Fruit fly (Drosophila melanogaster) whole organism, prepupa: ENCODE results near the gene CG8945.
A peak's percentile ranks its signal among the peaks of the same experiment; 100 is the strongest.

Source experiments
- Blimp-1 ChIP-seq: fragments of 200-800 bp; sonication (Bioruptor generic); optimal IDR thresholded peaks from 3 replicates; lab custom pipeline; 2017; ENCODE audit warnings: missing biosample characterization, missing genetic modification characterization, mild to moderate bottlenecking, moderate library complexity, missing genetic modification reagents
- CG10631 ChIP-seq: fragments of 200-800 bp; sonication (Bioruptor generic); optimal IDR thresholded peaks from 2 replicates; lab custom pipeline; 2016; ENCODE audit warnings: missing biosample characterization, missing genetic modification characterization
- CG10669 ChIP-seq: fragments of 200-800 bp; sonication (Bioruptor generic); optimal IDR thresholded peaks from 3 replicates; lab custom pipeline; 2018; ENCODE audit warnings: missing biosample characterization, mild to moderate bottlenecking, missing genetic modification characterization, moderate library complexity
- CG11762 ChIP-seq: fragments of 200-800 bp; sonication (Bioruptor generic); optimal IDR thresholded peaks from 3 replicates; lab custom pipeline; 2016; ENCODE audit warnings: missing biosample characterization, missing genetic modification characterization; ENCODE audit not compliant: insufficient read depth
- CG15336 ChIP-seq: fragments of 200-800 bp; sonication (Bioruptor generic); IDR thresholded peaks from 2 replicates; pipeline ENCODE4 v1.3.6; 2022; ENCODE audit warnings: missing biosample characterization, missing genetic modification characterization
- CG1621 ChIP-seq: fragments of 200-800 bp; sonication (Bioruptor generic); optimal IDR thresholded peaks from 3 replicates; lab custom pipeline; 2018; ENCODE audit warnings: missing biosample characterization, mild to moderate bottlenecking, missing genetic modification characterization
- CG16779 ChIP-seq: fragments of 200-800 bp; sonication (Bioruptor generic); optimal IDR thresholded peaks from 3 replicates; lab custom pipeline; 2017; ENCODE audit warnings: missing biosample characterization, mild to moderate bottlenecking, missing genetic modification characterization
- CG3032 ChIP-seq: fragments of 200-800 bp; optimal IDR thresholded peaks from 2 replicates; lab custom pipeline; 2019; ENCODE audit warnings: missing biosample characterization, mild to moderate bottlenecking, missing genetic modification characterization, moderate library complexity
- CG31627 ChIP-seq: fragments of 200-800 bp; sonication (Bioruptor generic); optimal IDR thresholded peaks from 3 replicates; lab custom pipeline; 2016; ENCODE audit warnings: missing biosample characterization, missing genetic modification characterization
- CG32006 ChIP-seq: fragments of 200-800 bp; sonication (Bioruptor generic); optimal IDR thresholded peaks from 3 replicates; lab custom pipeline; 2017; ENCODE audit warnings: missing biosample characterization, mild to moderate bottlenecking, missing genetic modification characterization
- CG34406 ChIP-seq: fragments of 200-800 bp; sonication (Bioruptor generic); optimal IDR thresholded peaks from 3 replicates; lab custom pipeline; 2016; ENCODE audit warnings: missing biosample characterization, missing genetic modification characterization
- CG3919 ChIP-seq: fragments of 200-800 bp; sonication (Bioruptor generic); optimal IDR thresholded peaks from 3 replicates; lab custom pipeline; 2016; ENCODE audit warnings: missing biosample characterization, missing genetic modification characterization
- CG4318 ChIP-seq: fragments of 200-800 bp; sonication (Bioruptor generic); optimal IDR thresholded peaks from 3 replicates; lab custom pipeline; 2017; ENCODE audit warnings: missing biosample characterization, mild to moderate bottlenecking, missing genetic modification characterization
- CG6163 ChIP-seq: fragments of 200-800 bp; sonication (Bioruptor generic); IDR thresholded peaks from 3 replicates; pipeline ENCODE4 v1.3.6; 2022; ENCODE audit warnings: missing biosample characterization, missing genetic modification characterization
- CG6792 ChIP-seq: fragments of 200-800 bp; sonication (Bioruptor generic); optimal IDR thresholded peaks from 3 replicates; lab custom pipeline; 2016; ENCODE audit warnings: missing biosample characterization, missing genetic modification characterization
- CG6808 ChIP-seq: fragments of 200-800 bp; sonication (Bioruptor generic); optimal IDR thresholded peaks from 3 replicates; lab custom pipeline; 2017; ENCODE audit warnings: missing biosample characterization, missing genetic modification characterization, mild to moderate bottlenecking, moderate library complexity, missing genetic modification reagents
- CG6854 ChIP-seq: fragments of 200-800 bp; sonication (Bioruptor generic); optimal IDR thresholded peaks from 2 replicates; lab custom pipeline; 2017; ENCODE audit warnings: missing biosample characterization, mild to moderate bottlenecking, missing genetic modification characterization
- CG8119 ChIP-seq: fragments of 200-800 bp; sonication (Bioruptor generic); IDR thresholded peaks from 3 replicates; pipeline ENCODE4 v1.3.6; 2022; ENCODE audit warnings: missing biosample characterization, missing genetic modification characterization
- CG8319 ChIP-seq: fragments of 200-800 bp; sonication (Bioruptor generic); optimal IDR thresholded peaks from 3 replicates; lab custom pipeline; 2016; ENCODE audit warnings: missing biosample characterization, missing genetic modification characterization
- CG8632 ChIP-seq: fragments of 200-800 bp; sonication (Bioruptor generic); optimal IDR thresholded peaks from 3 replicates; lab custom pipeline; 2016; ENCODE audit warnings: missing biosample characterization, missing genetic modification characterization
- Eip75B ChIP-seq: fragments of 200-800 bp; sonication (Bioruptor generic); optimal IDR thresholded peaks from 3 replicates; lab custom pipeline; 2016; ENCODE audit warnings: missing biosample characterization, missing genetic modification characterization
- Eip78C ChIP-seq: fragments of 200-800 bp; sonication (Bioruptor generic); peaks from one replicate; lab custom pipeline; 2016; ENCODE audit warnings: missing biosample characterization, missing genetic modification characterization
- Eip93F ChIP-seq: fragments of 200-800 bp; sonication (Bioruptor generic); optimal IDR thresholded peaks from 2 replicates; lab custom pipeline; 2016; ENCODE audit warnings: missing biosample characterization, mild to moderate bottlenecking, missing genetic modification characterization
- Ets21C ChIP-seq: fragments of 200-800 bp; sonication (Bioruptor generic); optimal IDR thresholded peaks from 3 replicates; lab custom pipeline; 2016; ENCODE audit warnings: missing biosample characterization, missing genetic modification characterization
- Ets96B ChIP-seq: fragments of 200-800 bp; optimal IDR thresholded peaks from 2 replicates; lab custom pipeline; 2019; ENCODE audit warnings: missing biosample characterization, mild to moderate bottlenecking, missing genetic modification characterization, moderate library complexity
- Gug ChIP-seq: fragments of 200-800 bp; sonication (Bioruptor generic); IDR thresholded peaks from 2 replicates; pipeline ENCODE4 v1.3.6; 2022; ENCODE audit warnings: missing biosample characterization, missing genetic modification characterization
- Hr39 ChIP-seq: fragments of 200-800 bp; sonication (Bioruptor generic); optimal IDR thresholded peaks from 2 replicates; lab custom pipeline; 2016; ENCODE audit warnings: missing biosample characterization, missing genetic modification characterization
- Hr4 ChIP-seq: fragments of 200-800 bp; sonication (Bioruptor generic); optimal IDR thresholded peaks from 3 replicates; lab custom pipeline; 2016; ENCODE audit warnings: missing biosample characterization, missing genetic modification characterization
- Lpt ChIP-seq: fragments of 200-800 bp; sonication (Bioruptor generic); optimal IDR thresholded peaks from 3 replicates; lab custom pipeline; 2016; ENCODE audit warnings: missing biosample characterization, missing genetic modification characterization
- Met ChIP-seq: fragments of 200-800 bp; sonication (Bioruptor generic); optimal IDR thresholded peaks from 3 replicates; lab custom pipeline; 2016; ENCODE audit warnings: missing biosample characterization, missing genetic modification characterization
- Sox102F ChIP-seq: fragments of 200-800 bp; sonication (Bioruptor generic); optimal IDR thresholded peaks from 2 replicates; lab custom pipeline; 2016; ENCODE audit warnings: missing biosample characterization, mild to moderate bottlenecking, missing genetic modification characterization
- Sox14 ChIP-seq: fragments of 200-800 bp; sonication (Bioruptor generic); optimal IDR thresholded peaks from 3 replicates; lab custom pipeline; 2016; ENCODE audit warnings: missing biosample characterization, missing genetic modification characterization
- Sox15 ChIP-seq: fragments of 200-800 bp; sonication (Bioruptor generic); optimal IDR thresholded peaks from 3 replicates; lab custom pipeline; 2016; ENCODE audit warnings: missing biosample characterization, missing genetic modification characterization
- acj6 ChIP-seq: fragments of 200-800 bp; sonication (Bioruptor generic); optimal IDR thresholded peaks from 3 replicates; lab custom pipeline; 2016; ENCODE audit warnings: missing biosample characterization, missing genetic modification characterization
- cyc ChIP-seq: fragments of 200-800 bp; sonication (Bioruptor generic); optimal IDR thresholded peaks from 3 replicates; lab custom pipeline; 2016; ENCODE audit warnings: missing biosample characterization, missing genetic modification characterization
- dac ChIP-seq: fragments of 200-800 bp; sonication (Bioruptor generic); optimal IDR thresholded peaks from 2 replicates; lab custom pipeline; 2017; ENCODE audit warnings: missing biosample characterization, mild to moderate bottlenecking, missing genetic modification characterization
- fd59A ChIP-seq: fragments of 200-800 bp; sonication (Bioruptor generic); optimal IDR thresholded peaks from 2 replicates; lab custom pipeline; 2017; ENCODE audit warnings: missing biosample characterization, mild to moderate bottlenecking, missing genetic modification characterization, missing genetic modification reagents
- fd85E ChIP-seq: fragments of 200-800 bp; sonication (Bioruptor generic); optimal IDR thresholded peaks from 3 replicates; lab custom pipeline; 2016; ENCODE audit warnings: missing biosample characterization, missing genetic modification characterization
- fkh ChIP-seq: fragments of 200-800 bp; sonication (Bioruptor generic); optimal IDR thresholded peaks from 3 replicates; lab custom pipeline; 2017; ENCODE audit warnings: missing biosample characterization, mild to moderate bottlenecking, missing genetic modification characterization, moderate library complexity
- lz ChIP-seq: fragments of 200-800 bp; sonication (Bioruptor generic); optimal IDR thresholded peaks from 3 replicates; lab custom pipeline; 2016; ENCODE audit warnings: missing biosample characterization, missing genetic modification characterization
- net ChIP-seq: fragments of 200-800 bp; sonication (Bioruptor generic); optimal IDR thresholded peaks from 3 replicates; lab custom pipeline; 2016; ENCODE audit warnings: missing biosample characterization, missing genetic modification characterization
- pdm3 ChIP-seq: fragments of 200-800 bp; sonication (Bioruptor generic); optimal IDR thresholded peaks from 3 replicates; lab custom pipeline; 2016; ENCODE audit warnings: missing biosample characterization, missing genetic modification characterization
- salr ChIP-seq, 2 experiments: fragments of 200-800 bp; sonication (Bioruptor generic); optimal IDR thresholded peaks; 3 replicates each; lab custom pipeline; 2016 to 2018; ENCODE audit warnings: missing biosample characterization in 2 of 2, missing genetic modification characterization in 2 of 2, mild to moderate bottlenecking in 1 of 2
- ss ChIP-seq, 2 experiments: fragments of 200-800 bp; sonication (Bioruptor generic); optimal IDR thresholded peaks; 2 replicates in 1 of 2; 3 replicates in 1 of 2; lab custom pipeline; 2017 to 2018; ENCODE audit warnings: mild to moderate bottlenecking in 2 of 2, missing biosample characterization in 2 of 2, missing genetic modification characterization in 2 of 2, moderate library complexity in 1 of 2
- svp ChIP-seq: fragments of 200-800 bp; sonication (Bioruptor generic); peaks from one replicate; lab custom pipeline; 2016; ENCODE audit warnings: missing biosample characterization, missing genetic modification characterization

Gene CG8945

DNA sequence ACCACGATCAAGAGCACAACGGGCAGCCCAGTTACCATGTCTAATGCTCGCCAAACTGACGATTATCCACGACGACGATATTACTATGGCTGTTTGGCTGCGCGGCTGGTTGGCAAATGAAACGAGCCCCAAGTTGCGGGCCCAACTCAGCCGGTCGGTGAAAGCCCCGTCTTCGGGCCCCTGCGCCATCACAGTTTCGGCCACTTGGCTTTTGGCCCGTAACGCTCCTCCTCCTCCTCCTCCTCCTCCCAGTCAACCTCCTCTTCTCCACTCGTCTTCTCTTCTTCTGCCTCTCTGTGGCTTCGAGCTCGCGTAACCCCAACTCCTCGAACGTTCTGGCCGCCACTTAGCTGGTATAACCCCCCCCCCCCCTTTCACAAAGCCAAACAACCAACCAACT is at the start of gene CG8945:
CG8945 (minus strand) TSS at position 101 of the 400 bp plus-strand sequence.
- TF ChIP-seq CG1621 (tag; lab: Kevin White, UChicago) (no peak), CG3919 (GFP tag; lab: Kevin White, UChicago) (no peak), salr (GFP tag; optimal IDR thresholded peaks at IDR 0.05; lab: Kevin White, UChicago) (no peak), svp (GFP tag; lab: Kevin White, UChicago) (peak; percentile 27), CG10669 (GFP tag; lab: Kevin White, UChicago) (no peak), CG4318 (no peak), CG34406 (GFP tag; lab: Kevin White, UChicago) (no peak)
- TF ChIP-seq, all 60 proteins: peak for 1

DNA sequence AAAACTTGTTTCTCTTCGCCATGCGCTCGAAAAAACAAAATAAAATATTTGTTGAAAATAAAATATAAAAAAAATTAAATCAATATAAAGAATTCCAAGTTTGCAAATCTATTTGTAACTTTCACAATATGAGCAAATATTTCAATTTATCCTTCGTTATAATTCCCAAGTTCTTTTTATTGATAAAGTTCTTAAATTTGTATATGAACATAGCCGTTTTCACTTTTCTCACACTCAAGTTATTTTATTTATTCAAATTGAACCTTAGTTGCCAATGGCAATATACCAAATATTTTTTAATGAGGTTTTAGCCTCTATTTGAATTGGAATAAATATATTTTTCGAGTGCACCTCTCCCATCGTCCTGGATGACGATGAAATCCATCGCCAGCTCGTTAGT is 45.2 kb upstream of the CG8945 start:
- TF ChIP-seq CG6854 (GFP tag; lab: Kevin White, UChicago) (no peak), Lpt (GFP tag; lab: Kevin White, UChicago) (no peak), dac (GFP tag; lab: Kevin White, UChicago) (no peak), Met (GFP tag; lab: Kevin White, UChicago) (no peak), CG15336 (peak; percentile 47), CG3919 (GFP tag; lab: Kevin White, UChicago) (no peak)
- TF ChIP-seq, all 60 proteins: peak for 1

DNA sequence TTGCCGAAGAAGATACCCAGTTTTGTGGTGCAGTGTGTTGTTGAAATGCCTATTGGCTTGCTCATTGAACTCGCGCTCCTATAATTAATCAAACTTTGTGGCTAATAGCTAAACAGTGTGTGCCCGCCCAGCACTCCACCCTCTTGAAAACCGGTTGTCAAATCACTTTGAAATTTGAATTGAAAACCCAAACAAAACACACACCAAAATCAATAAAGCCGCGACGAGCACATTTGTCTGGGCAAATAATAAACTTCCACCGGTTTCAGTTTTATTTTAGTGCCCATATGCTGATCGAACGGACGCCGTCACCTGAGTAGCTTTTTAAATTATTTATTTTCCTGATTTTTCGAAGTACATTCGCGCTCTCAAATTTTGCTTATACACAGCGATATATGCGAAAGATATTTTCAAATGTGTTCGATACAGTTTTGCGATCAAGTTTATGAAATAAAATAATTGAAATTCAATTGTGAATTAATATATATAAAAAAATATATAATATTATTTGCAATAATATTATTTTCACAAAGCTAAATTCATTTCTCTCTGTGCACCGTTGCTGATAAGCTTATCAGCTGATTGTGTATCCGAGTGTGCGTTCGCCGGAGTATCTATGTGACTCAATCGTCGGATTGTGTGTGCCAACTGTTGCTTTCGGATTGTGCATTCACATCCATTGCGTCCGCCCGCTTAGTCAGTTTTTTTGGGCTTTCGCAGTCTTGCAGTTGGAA is 42.4 kb upstream of the CG8945 start:
- TF ChIP-seq CG32006 (GFP tag; lab: Kevin White, UChicago) (peak; percentile 65), dac (GFP tag; lab: Kevin White, UChicago) (peak; percentile 25), cyc (GFP tag; lab: Kevin White, UChicago) (peak; percentile 1), CG16779 (tag; lab: Kevin White, UChicago) (no peak), Hr4 (GFP tag; lab: Kevin White, UChicago) (peak; percentile 43), CG6854 (GFP tag; lab: Kevin White, UChicago) (peak; percentile 5), CG10631 (GFP tag; lab: Kevin White, UChicago) (peak; percentile 47), lz (no peak), CG3919 (GFP tag; lab: Kevin White, UChicago) (no peak), Sox15 (GFP tag; lab: Kevin White, UChicago) (peak; percentile 4), Ets96B (tag; lab: Kevin White, UChicago) (peak; percentile 42), CG6808 (GFP tag; lab: Kevin White, UChicago) (no peak), acj6 (GFP tag; lab: Kevin White, UChicago) (peak; percentile 58), pdm3 (GFP tag; lab: Kevin White, UChicago) (peak; percentile 28), Ets21C (GFP tag; lab: Kevin White, UChicago) (no peak), net (GFP tag; lab: Kevin White, UChicago) (peak; percentile 55), CG15336 (peak; percentile 66), CG31627 (GFP tag; lab: Kevin White, UChicago) (no peak), Sox102F (GFP tag; lab: Kevin White, UChicago) (peak; percentile 35), CG6792 (peak; percentile 46), CG8319 (GFP tag; lab: Kevin White, UChicago) (no peak), Hr39 (GFP tag; lab: Kevin White, UChicago) (no peak), Blimp-1 (no peak), ss (GFP tag; optimal IDR thresholded peaks at IDR 0.05; lab: Kevin White, UChicago) (no peak), Gug (GFP tag; lab: Robert Waterston, UW) (peak; percentile 64), CG8632 (peak; percentile 61), fd59A (no peak), CG4318 (peak; percentile 27), CG6163 (GFP tag; lab: Robert Waterston, UW) (peak; percentile 54; the same call in 2 of the 3 replicates), Eip93F (peak; percentile 72), CG34406 (GFP tag; lab: Kevin White, UChicago) (peak; percentile 68), Lpt (GFP tag; lab: Kevin White, UChicago) (peak; percentile 24), fd85E (GFP tag; lab: Kevin White, UChicago) (no peak), CG11762 (GFP tag; lab: Kevin White, UChicago) (peak; percentile 22), Eip78C (GFP tag; lab: Kevin White, UChicago) (peak; percentile 86), fkh (GFP tag; lab: Kevin White, UChicago) (peak; percentile 91), CG8119 (GFP tag; lab: Robert Waterston, UW) (peak; percentile 76), salr (GFP tag; optimal IDR thresholded peaks at IDR 0.05; lab: Kevin White, UChicago) (peak in 1 of 2 experiments; percentile 25), CG3032 (tag; lab: Kevin White, UChicago) (peak; percentile 38), Eip75B (GFP tag; lab: Kevin White, UChicago) (no peak), Sox14 (GFP tag; lab: Kevin White, UChicago) (peak; percentile 2)
